Worm (Caenorhabditis elegans): ENCODE data around the gene B0563.1.

ce11 chrX:9194081-9194480 is 22.7 kb downstream of the B0563.1 start:
- TF ChIP-seq eor-1 (tag; optimal IDR thresholded peaks at IDR 0.05) (no peak), snpc-4 (tag; optimal IDR thresholded peaks at IDR 0.05) (no peak), nhr-12 (tag; optimal IDR thresholded peaks at IDR 0.05) (no peak), ZK546.5 (tag; optimal IDR thresholded peaks at IDR 0.05) (no peak), nhr-237 (tag; optimal IDR thresholded peaks at IDR 0.05) (no peak), unc-39 (tag; optimal IDR thresholded peaks at IDR 0.05) (no peak), fos-1 (tag; optimal IDR thresholded peaks at IDR 0.05) (no peak), aly-2 (tag; optimal IDR thresholded peaks at IDR 0.05) (no peak), ceh-82 (tag; optimal IDR thresholded peaks at IDR 0.05) (no peak)
